Worm (Caenorhabditis elegans) whole organism, L2 larva: Measurements from ENCODE around the gene Y73B6A.1.

Experiments
- C34F6.9 ChIP-seq: fragments of 150-350 bp; optimal IDR thresholded peaks from 2 replicates; lab custom pipeline; 2014; ENCODE audit warnings: missing biosample characterization, missing genetic modification characterization
- F13H6.1 ChIP-seq: sonication (generic microtip); optimal IDR thresholded peaks from 2 replicates; lab custom pipeline; 2016; ENCODE audit warnings: missing genetic modification characterization, missing compliant biosample characterization
- R02D3.7 ChIP-seq: fragments of 150-350 bp; optimal IDR thresholded peaks from 2 replicates; lab custom pipeline; 2014; ENCODE audit warnings: missing biosample characterization, missing genetic modification characterization
- Y55F3AM.14 ChIP-seq: fragments of 200-800 bp; sonication (Bioruptor generic); optimal IDR thresholded peaks from 2 replicates; lab custom pipeline; 2018; ENCODE audit warnings: mild to moderate bottlenecking, missing genetic modification characterization, missing compliant biosample characterization
- alr-1 ChIP-seq: fragments of 150-350 bp; optimal IDR thresholded peaks from 2 replicates; lab custom pipeline; 2014; ENCODE audit warnings: missing biosample characterization, missing genetic modification characterization
- blmp-1 ChIP-seq: sonication (generic microtip); optimal IDR thresholded peaks from 2 replicates; lab custom pipeline; 2017; ENCODE audit warnings: missing genetic modification characterization, mild to moderate bottlenecking, missing compliant biosample characterization, antibody characterized with exemption, moderate library complexity; ENCODE audit not compliant: insufficient read depth
- crh-2 ChIP-seq: sonication (generic microtip); optimal IDR thresholded peaks from 2 replicates; lab custom pipeline; 2017; ENCODE audit warnings: missing biosample characterization, missing genetic modification characterization
- dmd-4 ChIP-seq: sonication (generic microtip); optimal IDR thresholded peaks from 2 replicates; lab custom pipeline; 2017; ENCODE audit warnings: missing biosample characterization, missing genetic modification characterization
- elt-3 ChIP-seq: sonication (generic microtip); optimal IDR thresholded peaks from 2 replicates; lab custom pipeline; 2017; ENCODE audit warnings: missing biosample characterization, missing genetic modification characterization
- fos-1 ChIP-seq: fragments of 150-350 bp; optimal IDR thresholded peaks from 2 replicates; lab custom pipeline; 2014; ENCODE audit warnings: missing biosample characterization, missing genetic modification characterization
- gmeb-1 ChIP-seq: fragments of 150-350 bp; optimal IDR thresholded peaks from 2 replicates; lab custom pipeline; 2014; ENCODE audit warnings: missing biosample characterization, missing genetic modification characterization
- lin-13 ChIP-seq: fragments of 150-350 bp; optimal IDR thresholded peaks from 2 replicates; lab custom pipeline; 2014; ENCODE audit warnings: missing biosample characterization, missing genetic modification reagents, missing genetic modification characterization
- lsy-2 ChIP-seq, 2 experiments: fragments of 150-350 bp in 1 of 2; sonication (generic microtip) in 1 of 2; optimal IDR thresholded peaks; 2 replicates each; lab custom pipeline; 2014 to 2017; ENCODE audit warnings: missing biosample characterization in 2 of 2, missing genetic modification characterization in 2 of 2
- mdl-1 ChIP-seq, 2 experiments: fragments of 150-350 bp in 1 of 2; sonication (generic microtip) in 1 of 2; optimal IDR thresholded peaks; 2 replicates each; lab custom pipeline; 2017; ENCODE audit warnings: missing biosample characterization in 2 of 2, missing genetic modification characterization in 2 of 2
- nhr-129 ChIP-seq: fragments of 150-350 bp; optimal IDR thresholded peaks from 2 replicates; lab custom pipeline; 2014; ENCODE audit warnings: missing biosample characterization, missing genetic modification characterization
- nhr-23 ChIP-seq: fragments of 150-350 bp; optimal IDR thresholded peaks from 2 replicates; lab custom pipeline; 2014; ENCODE audit warnings: missing biosample characterization, missing genetic modification reagents, missing genetic modification characterization
- sma-3 ChIP-seq: sonication (generic microtip); optimal IDR thresholded peaks from 2 replicates; lab custom pipeline; 2016; ENCODE audit warnings: missing genetic modification reagents, missing genetic modification characterization, missing compliant biosample characterization
- sma-9 ChIP-seq, 2 experiments: fragments of 150-350 bp in 1 of 2; sonication (generic microtip) in 1 of 2; optimal IDR thresholded peaks; 2 replicates each; lab custom pipeline; 2014 to 2016; ENCODE audit warnings: missing genetic modification characterization in 2 of 2, mild to moderate bottlenecking in 1 of 2, missing biosample characterization in 1 of 2, missing compliant biosample characterization in 1 of 2, missing genetic modification reagents in 1 of 2, moderate library complexity in 1 of 2
- unc-55 ChIP-seq: fragments of 150-350 bp; sonication (generic microtip); optimal IDR thresholded peaks from 3 replicates; lab custom pipeline; 2014; ENCODE audit warnings: missing biosample characterization, missing genetic modification reagents, missing genetic modification characterization

The Y73B6A.1 gene

ce11 chrIV:6621252-6621651 lies 46.5 kb downstream of the Y73B6A.1 start, which contains the start of gene C01B10.3:
C01B10.3 (minus strand) TSS chrIV:6621352.
- TF ChIP-seq mdl-1 (tag; optimal IDR thresholded peaks at IDR 0.05; lab: Kevin White, UChicago), result no peak
- no peak for TF ChIP-seq Y55F3AM.14 (GFP tag; lab: Kevin White, UChicago)
- no peak for TF ChIP-seq sma-9 (GFP tag; optimal IDR thresholded peaks at IDR 0.05; lab: Kevin White, UChicago)
- TF ChIP-seq sma-9 (tag; optimal IDR thresholded peaks at IDR 0.05; lab: Kevin White, UChicago), result no peak
- no peak for TF ChIP-seq elt-3 (tag; lab: Kevin White, UChicago)
- TF ChIP-seq alr-1 (tag; lab: Kevin White, UChicago), result no peak
- TF ChIP-seq dmd-4 (tag; lab: Kevin White, UChicago), result no peak
- TF ChIP-seq blmp-1, result no peak
- no peak for TF ChIP-seq F13H6.1 (tag; lab: Kevin White, UChicago)
- TF ChIP-seq nhr-129 (tag; lab: Kevin White, UChicago), result no peak
- TF ChIP-seq nhr-23 (tag; lab: Kevin White, UChicago), result no peak
- TF ChIP-seq unc-55, result no peak

- TF ChIP-seq unc-55, result peak; percentile 38
- no peak for TF ChIP-seq elt-3 (tag; lab: Kevin White, UChicago)
- no peak for TF ChIP-seq lin-13 (GFP tag; lab: Kevin White, UChicago)
- TF ChIP-seq fos-1 (tag; lab: Kevin White, UChicago), result peak; percentile 22
- peak; percentile 22 for TF ChIP-seq crh-2 (tag; lab: Kevin White, UChicago)
- TF ChIP-seq gmeb-1 (tag; lab: Kevin White, UChicago), result peak; percentile 11
- TF ChIP-seq lsy-2 (tag; optimal IDR thresholded peaks at IDR 0.05; lab: Kevin White, UChicago), result peak in 1 of 2 experiments; percentile 18
- no peak for TF ChIP-seq sma-3 (GFP tag; lab: Kevin White, UChicago)
- peak; percentile 52 for TF ChIP-seq nhr-129 (tag; lab: Kevin White, UChicago)
- TF ChIP-seq dmd-4 (tag; lab: Kevin White, UChicago), result no peak
Measured at ce11 chrIV:6618607-6619006, 49.2 kb downstream of the Y73B6A.1 start.

ce11 chrIV:6613296-6613695 lies 54.5 kb downstream of the Y73B6A.1 start, which contains the start of gene drh-1:
drh-1 (minus strand) TSS chrIV:6613353.
- TF ChIP-seq lsy-2 (tag; optimal IDR thresholded peaks at IDR 0.05; lab: Kevin White, UChicago) (peak in 1 of 2 experiments; percentile 64), C34F6.9 (peak; percentile 51), R02D3.7 (tag; lab: Kevin White, UChicago) (no peak)
